Fruit fly (Drosophila melanogaster): ENCODE measurements around the gene CG16984.

DNA sequence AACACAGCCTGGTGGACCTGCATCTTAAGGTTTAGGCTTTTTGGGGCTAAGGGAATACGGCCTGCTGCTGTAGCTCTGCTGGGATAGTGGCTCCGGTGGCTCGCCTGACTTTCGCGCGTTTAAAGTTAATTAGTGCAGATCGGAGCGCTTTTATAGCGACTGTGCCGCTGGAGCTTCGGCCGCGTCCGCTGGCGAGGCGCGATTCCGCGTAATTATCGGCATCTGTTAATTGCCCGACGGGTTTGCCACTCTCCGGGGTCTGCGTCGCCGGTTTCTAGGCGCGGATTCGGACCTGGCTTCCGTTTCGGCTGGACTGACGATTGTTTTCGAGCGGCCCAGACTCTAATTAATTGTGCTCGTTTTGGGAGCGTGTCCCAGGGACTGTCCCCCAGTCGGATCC lies 47.7 kb downstream of the CG16984 start, which contains the start of gene CG14949:
- TF ChIP-seq rgr (GFP tag; optimal IDR thresholded peaks at IDR 0.05) (no peak), usp (GFP tag; optimal IDR thresholded peaks at IDR 0.05) (no peak)

Measured in whole organism, wandering third instar larva.